Worm (Caenorhabditis elegans) whole organism, young adult: Measurements from ENCODE around the gene F35B12.9.

ENCODE experiments used
- C06A6.2 ChIP-seq: fragments of 200-800 bp; sonication (Bioruptor generic); conservative IDR thresholded peaks from 2 replicates; pipeline ENCODE4 v1.3.6; 2022; ENCODE audit warnings: missing genetic modification characterization, missing compliant biosample characterization
- F23B12.7 ChIP-seq: sonication (generic microtip); optimal IDR thresholded peaks from 2 replicates; lab custom pipeline; 2017; ENCODE audit warnings: missing genetic modification characterization, mild to moderate bottlenecking, missing compliant biosample characterization, antibody characterized with exemption, moderate library complexity; ENCODE audit not compliant: insufficient read depth
- F49E8.2 ChIP-seq: sonication (generic microtip); optimal IDR thresholded peaks from 3 replicates; lab custom pipeline; 2017; ENCODE audit warnings: missing genetic modification characterization, mild to moderate bottlenecking, missing compliant biosample characterization, antibody characterized with exemption, moderate library complexity; ENCODE audit not compliant: insufficient read depth
- F52B5.7 ChIP-seq: sonication (generic microtip); optimal IDR thresholded peaks from 2 replicates; lab custom pipeline; 2016; ENCODE audit warnings: mild to moderate bottlenecking, missing genetic modification characterization, missing compliant biosample characterization
- F55B11.4 ChIP-seq: sonication (generic microtip); optimal IDR thresholded peaks from 2 replicates; lab custom pipeline; 2016; ENCODE audit warnings: missing compliant biosample characterization, missing genetic modification characterization, borderline replicate concordance; ENCODE audit not compliant: insufficient read depth
- T26A5.8 ChIP-seq: sonication (generic microtip); optimal IDR thresholded peaks from 2 replicates; lab custom pipeline; 2016; ENCODE audit warnings: missing genetic modification characterization, missing compliant biosample characterization
- Y53G8AR.9 ChIP-seq: fragments of 200-800 bp; sonication (Bioruptor generic); conservative IDR thresholded peaks from 2 replicates; pipeline ENCODE4 v1.3.6; 2022; ENCODE audit warnings: missing genetic modification reagents, missing genetic modification characterization, missing compliant biosample characterization
- Y79H2A.3 ChIP-seq: fragments of 200-800 bp; sonication (Bioruptor generic); conservative IDR thresholded peaks from 2 replicates; pipeline ENCODE4 v1.3.6; 2022; ENCODE audit warnings: missing genetic modification reagents, missing genetic modification characterization, missing compliant biosample characterization
- ZK185.1 ChIP-seq: sonication (generic microtip); optimal IDR thresholded peaks from 2 replicates; lab custom pipeline; 2016; ENCODE audit warnings: mild to moderate bottlenecking, missing genetic modification characterization, missing compliant biosample characterization; ENCODE audit not compliant: poor library complexity, severe bottlenecking
- ama-1 ChIP-seq, 3 experiments: fragments of 150-350 bp in 1 of 3; sonication (generic microtip) in 2 of 3; optimal IDR thresholded peaks; 2 replicates each; lab custom pipeline; 2014 to 2018; ENCODE audit warnings: missing biosample characterization in 2 of 3, missing genetic modification characterization in 2 of 3, missing genetic modification reagents in 2 of 3
- aptf-3 ChIP-seq: fragments of 200-800 bp; sonication (Bioruptor generic); IDR thresholded peaks from 2 replicates; pipeline ENCODE4 v1.3.6; 2022; ENCODE audit warnings: missing genetic modification characterization, missing compliant biosample characterization
- athp-1 ChIP-seq: sonication (generic microtip); optimal IDR thresholded peaks from 2 replicates; lab custom pipeline; 2017; ENCODE audit warnings: mild to moderate bottlenecking, missing genetic modification characterization, missing compliant biosample characterization
- attf-3 ChIP-seq: fragments of 200-800 bp; sonication (Bioruptor generic); conservative IDR thresholded peaks from 2 replicates; pipeline ENCODE4 v1.3.6; 2022; ENCODE audit warnings: missing genetic modification reagents, missing genetic modification characterization, missing compliant biosample characterization
- attf-5 ChIP-seq: fragments of 200-800 bp; sonication (Bioruptor generic); optimal IDR thresholded peaks from 2 replicates; lab custom pipeline; 2018; ENCODE audit warnings: mild to moderate bottlenecking, missing genetic modification characterization, missing compliant biosample characterization
- attf-6 ChIP-seq: fragments of 200-800 bp; sonication (Bioruptor generic); IDR thresholded peaks from 2 replicates; pipeline ENCODE4 v1.3.6; 2022; ENCODE audit warnings: missing genetic modification reagents, missing genetic modification characterization, missing compliant biosample characterization
- cebp-1 ChIP-seq, 2 experiments: fragments of 200-800 bp in 1 of 2; sonication (Bioruptor generic) in 1 of 2; sonication (generic microtip) in 1 of 2; IDR thresholded peaks in 1 of 2; optimal IDR thresholded peaks in 1 of 2; 2 replicates each; pipeline versions ENCODE4 v1.3.6 to Lab custom; 2017 to 2022; ENCODE audit warnings: missing compliant biosample characterization in 2 of 2, missing genetic modification characterization in 2 of 2, mild to moderate bottlenecking in 1 of 2, missing genetic modification reagents in 1 of 2, moderate library complexity in 1 of 2
- cebp-2 ChIP-seq: fragments of 200-800 bp; sonication (Bioruptor generic); IDR thresholded peaks from 2 replicates; pipeline ENCODE4 v1.3.6; 2022; ENCODE audit warnings: missing genetic modification characterization, missing compliant biosample characterization
- ceh-100 ChIP-seq: fragments of 200-800 bp; sonication (Bioruptor generic); IDR thresholded peaks from 2 replicates; pipeline ENCODE4 v1.3.6; 2022; ENCODE audit warnings: missing genetic modification reagents, missing genetic modification characterization, missing compliant biosample characterization
- ceh-79 ChIP-seq: sonication (generic microtip); optimal IDR thresholded peaks from 2 replicates; lab custom pipeline; 2017; ENCODE audit warnings: mild to moderate bottlenecking, missing genetic modification characterization, missing compliant biosample characterization
- chd-7 ChIP-seq: sonication (generic microtip); optimal IDR thresholded peaks from 2 replicates; lab custom pipeline; 2016; ENCODE audit warnings: mild to moderate bottlenecking, missing genetic modification characterization, moderate library complexity, missing compliant biosample characterization
- egl-44 ChIP-seq: fragments of 200-800 bp; sonication (Bioruptor generic); IDR thresholded peaks from 2 replicates; pipeline ENCODE4 v1.3.6; 2022; ENCODE audit warnings: missing genetic modification reagents, missing genetic modification characterization, missing compliant biosample characterization
- him-1 ChIP-seq: sonication (generic microtip); optimal IDR thresholded peaks from 2 replicates; lab custom pipeline; 2016; ENCODE audit warnings: missing genotype, missing genetic modification reagents, missing genetic modification characterization, missing compliant biosample characterization
- hmg-20 ChIP-seq: fragments of 200-800 bp; sonication (Bioruptor generic); IDR thresholded peaks from 2 replicates; pipeline ENCODE4 v1.3.6; 2022; ENCODE audit warnings: missing genetic modification reagents, missing genetic modification characterization, missing compliant biosample characterization
- hrde-1 ChIP-seq: sonication (generic microtip); optimal IDR thresholded peaks from 2 replicates; lab custom pipeline; 2016; ENCODE audit warnings: missing genetic modification characterization, mild to moderate bottlenecking, missing compliant biosample characterization, moderate library complexity, missing genotype, missing genetic modification reagents, borderline replicate concordance
- lsl-1 ChIP-seq: fragments of 200-800 bp; sonication (Bioruptor generic); optimal IDR thresholded peaks from 2 replicates; lab custom pipeline; 2018; ENCODE audit warnings: mild to moderate bottlenecking, missing genetic modification characterization, moderate library complexity, missing compliant biosample characterization
- mxl-1 ChIP-seq: sonication (generic microtip); optimal IDR thresholded peaks from 2 replicates; lab custom pipeline; 2016; ENCODE audit warnings: missing genetic modification characterization, missing compliant biosample characterization
- nfya-2 ChIP-seq: fragments of 200-800 bp; sonication (Bioruptor generic); IDR thresholded peaks from 2 replicates; pipeline ENCODE4 v1.3.6; 2022; ENCODE audit warnings: missing genetic modification reagents, missing genetic modification characterization, missing compliant biosample characterization
- nhr-27 ChIP-seq: fragments of 200-800 bp; sonication (Bioruptor generic); optimal IDR thresholded peaks from 2 replicates; lab custom pipeline; 2018; ENCODE audit warnings: mild to moderate bottlenecking, missing genetic modification characterization, moderate library complexity, missing compliant biosample characterization
- nhr-80 ChIP-seq: sonication (generic microtip); optimal IDR thresholded peaks from 2 replicates; lab custom pipeline; 2016; ENCODE audit warnings: missing genetic modification characterization, missing compliant biosample characterization
- nhr-90 ChIP-seq: sonication (generic microtip); optimal IDR thresholded peaks from 2 replicates; lab custom pipeline; 2016; ENCODE audit warnings: missing genotype, mild to moderate bottlenecking, missing genetic modification characterization, missing compliant biosample characterization
- pha-4 ChIP-seq: fragments of 150-350 bp; sonication (generic microtip); optimal IDR thresholded peaks from 2 replicates; lab custom pipeline; 2014; ENCODE audit warnings: missing biosample characterization, missing genetic modification reagents, missing genetic modification characterization
- snpc-4 ChIP-seq, 5 experiments: fragments of 150-350 bp in 1 of 5; sonication (generic microtip) in 4 of 5; optimal IDR thresholded peaks; 2 replicates each; lab custom pipeline; 2014 to 2018; ENCODE audit warnings: missing genetic modification characterization in 5 of 5, missing biosample characterization in 3 of 5, antibody characterized with exemption in 2 of 5, mild to moderate bottlenecking in 2 of 5, missing compliant biosample characterization in 2 of 5, missing genotype in 2 of 5, moderate library complexity in 2 of 5, missing genetic modification reagents in 1 of 5
- sptf-2 ChIP-seq: fragments of 200-800 bp; sonication (Bioruptor generic); optimal IDR thresholded peaks from 2 replicates; lab custom pipeline; 2018; ENCODE audit warnings: mild to moderate bottlenecking, missing genetic modification characterization, missing compliant biosample characterization
- tbp1 ChIP-seq: fragments of 200-800 bp; sonication (Bioruptor generic); optimal IDR thresholded peaks from 2 replicates; lab custom pipeline; 2018; ENCODE audit warnings: mild to moderate bottlenecking, missing genetic modification characterization, missing compliant biosample characterization
- tlf-1 ChIP-seq: fragments of 200-800 bp; sonication (Bioruptor generic); optimal IDR thresholded peaks from 2 replicates; lab custom pipeline; 2018; ENCODE audit warnings: mild to moderate bottlenecking, missing genetic modification characterization, missing compliant biosample characterization
- zfh-2 ChIP-seq: fragments of 200-800 bp; sonication (Bioruptor generic); conservative IDR thresholded peaks from 2 replicates; pipeline ENCODE4 v1.3.6; 2022; ENCODE audit warnings: missing genetic modification reagents, missing genetic modification characterization, missing compliant biosample characterization
- ztf-18 ChIP-seq: sonication (generic microtip); optimal IDR thresholded peaks from 2 replicates; lab custom pipeline; 2016; ENCODE audit warnings: missing genotype, mild to moderate bottlenecking, missing genetic modification characterization, missing compliant biosample characterization
- ztf-3 ChIP-seq: fragments of 200-800 bp; sonication (Bioruptor generic); optimal IDR thresholded peaks from 2 replicates; lab custom pipeline; 2018; ENCODE audit warnings: mild to moderate bottlenecking, missing genetic modification characterization, missing compliant biosample characterization

Gene F35B12.9

ce11 chrV:11598807-11599206 is 2.2 kb upstream of the F35B12.9 start, which contains the start of gene srx-84:
Gene srx-84, plus strand, starts transcription at chrV:11599107.
- TF ChIP-seq nfya-2 (GFP tag; lab: Robert Waterston, UW) = no peak
- TF ChIP-seq Y79H2A.3 (GFP tag; lab: Robert Waterston, UW) = no peak
- no peak for TF ChIP-seq hrde-1 (tag; lab: Kevin White, UChicago)
- no peak for TF ChIP-seq chd-7 (tag; lab: Kevin White, UChicago)
- no peak for TF ChIP-seq nhr-90 (tag; lab: Kevin White, UChicago)
- TF ChIP-seq sptf-2 (GFP tag; lab: Kevin White, UChicago) = no peak
- no peak for TF ChIP-seq egl-44
- TF ChIP-seq cebp-1 (GFP tag; IDR thresholded peaks at IDR 0.05; lab: Robert Waterston, UW) = no peak
- TF ChIP-seq cebp-1 (tag; optimal IDR thresholded peaks at IDR 0.05; lab: Kevin White, UChicago) = no peak
- TF ChIP-seq T26A5.8 = no peak
- no peak for TF ChIP-seq F52B5.7 (tag; lab: Kevin White, UChicago)
- no peak for TF ChIP-seq attf-6 (GFP tag; lab: Robert Waterston, UW)
- no peak for TF ChIP-seq ceh-100 (GFP tag; lab: Robert Waterston, UW)

ce11 chrV:11604484-11604883 is 3.5 kb downstream of the F35B12.9 start, which contains the start of gene dhs-20:
Gene dhs-20, minus strand, starts transcription at chrV:11604563.
- TF ChIP-seq nhr-80 (tag; lab: Kevin White, UChicago) (peak; percentile 19), mxl-1 (no peak)

- TF ChIP-seq ama-1 (optimal IDR thresholded peaks at IDR 0.05; lab: Kevin White, UChicago) (no peak), ama-1 (GFP tag; optimal IDR thresholded peaks at IDR 0.05; lab: Kevin White, UChicago) (no peak), ceh-79 (tag; lab: Kevin White, UChicago) (no peak), tbp1 (GFP tag; lab: Kevin White, UChicago) (no peak)
- TF ChIP-seq, all 124 proteins: peak for 0
Measured at ce11 chrV:11605227-11605626, 4.3 kb downstream of the F35B12.9 start.

- no peak for TF ChIP-seq pha-4
- no peak for TF ChIP-seq aptf-3 (GFP tag; lab: Robert Waterston, UW)
- TF ChIP-seq cebp-2 (GFP tag; lab: Robert Waterston, UW) = no peak
- no peak for TF ChIP-seq F49E8.2 (tag; lab: Kevin White, UChicago)
- TF ChIP-seq ZK185.1 (tag; lab: Kevin White, UChicago) = no peak
- TF ChIP-seq ztf-3 (GFP tag; lab: Kevin White, UChicago) = no peak
- TF ChIP-seq F55B11.4 = no peak
- no peak for TF ChIP-seq ceh-100 (GFP tag; lab: Robert Waterston, UW)
- no peak for TF ChIP-seq C06A6.2 (GFP tag; lab: Robert Waterston, UW)
Measured at ce11 chrV:11606424-11606823, 5.5 kb downstream of the F35B12.9 start, which contains the start of gene idpp-16. Gene idpp-16, minus strand, starts transcription at chrV:11606524.

ce11 chrV:11610049-11610448 is 9.1 kb downstream of the F35B12.9 start, which contains the start of gene piit-1:
Gene piit-1, minus strand, starts transcription at chrV:11610149.
- TF ChIP-seq ceh-79 (tag; lab: Kevin White, UChicago) = no peak
- TF ChIP-seq tlf-1 (GFP tag; lab: Kevin White, UChicago) = no peak
- no peak for TF ChIP-seq ztf-18 (tag; lab: Kevin White, UChicago)
- no peak for TF ChIP-seq snpc-4 (GFP tag; optimal IDR thresholded peaks at IDR 0.05; lab: Kevin White, UChicago)
- no peak for TF ChIP-seq snpc-4 (tag; optimal IDR thresholded peaks at IDR 0.05; lab: Kevin White, UChicago)

- TF ChIP-seq Y53G8AR.9 (GFP tag; lab: Robert Waterston, UW) = peak; percentile 57; the same call in 1 of the 2 replicates
- no peak for TF ChIP-seq zfh-2 (GFP tag; lab: Robert Waterston, UW)
- TF ChIP-seq attf-3 (GFP tag; lab: Robert Waterston, UW) = 0 out of 2 replicates have a peak, but pooled peaks have one; percentile 15
- 0 out of 2 replicates have a peak, but pooled peaks have one; percentile 10 for TF ChIP-seq attf-6 (GFP tag; lab: Robert Waterston, UW)
- no peak for TF ChIP-seq hmg-20 (GFP tag; lab: Robert Waterston, UW)
- TF ChIP-seq Y79H2A.3 (GFP tag; lab: Robert Waterston, UW) = no peak
- peak; percentile 78 for TF ChIP-seq him-1 (tag; lab: Kevin White, UChicago)
- TF ChIP-seq athp-1 (tag; lab: Kevin White, UChicago) = peak; percentile 58
- peak; percentile 67 for TF ChIP-seq lsl-1 (GFP tag; lab: Kevin White, UChicago)
- TF ChIP-seq F23B12.7 (tag; lab: Kevin White, UChicago) = peak; percentile 78
- TF ChIP-seq attf-5 (GFP tag; lab: Kevin White, UChicago) = peak; percentile 54
- no peak for TF ChIP-seq nhr-27 (tag; lab: Kevin White, UChicago)
Measured at ce11 chrV:11610481-11610880, 9.5 kb downstream of the F35B12.9 start, which contains the start of gene sas-5. Gene sas-5, plus strand, starts transcription at chrV:11610737.
